Fruit fly (Drosophila melanogaster): ENCODE data around the gene AstA-R1.
A peak's percentile ranks its signal among the peaks of the same experiment; 100 is the strongest.

AstA-R1 gene

DNA sequence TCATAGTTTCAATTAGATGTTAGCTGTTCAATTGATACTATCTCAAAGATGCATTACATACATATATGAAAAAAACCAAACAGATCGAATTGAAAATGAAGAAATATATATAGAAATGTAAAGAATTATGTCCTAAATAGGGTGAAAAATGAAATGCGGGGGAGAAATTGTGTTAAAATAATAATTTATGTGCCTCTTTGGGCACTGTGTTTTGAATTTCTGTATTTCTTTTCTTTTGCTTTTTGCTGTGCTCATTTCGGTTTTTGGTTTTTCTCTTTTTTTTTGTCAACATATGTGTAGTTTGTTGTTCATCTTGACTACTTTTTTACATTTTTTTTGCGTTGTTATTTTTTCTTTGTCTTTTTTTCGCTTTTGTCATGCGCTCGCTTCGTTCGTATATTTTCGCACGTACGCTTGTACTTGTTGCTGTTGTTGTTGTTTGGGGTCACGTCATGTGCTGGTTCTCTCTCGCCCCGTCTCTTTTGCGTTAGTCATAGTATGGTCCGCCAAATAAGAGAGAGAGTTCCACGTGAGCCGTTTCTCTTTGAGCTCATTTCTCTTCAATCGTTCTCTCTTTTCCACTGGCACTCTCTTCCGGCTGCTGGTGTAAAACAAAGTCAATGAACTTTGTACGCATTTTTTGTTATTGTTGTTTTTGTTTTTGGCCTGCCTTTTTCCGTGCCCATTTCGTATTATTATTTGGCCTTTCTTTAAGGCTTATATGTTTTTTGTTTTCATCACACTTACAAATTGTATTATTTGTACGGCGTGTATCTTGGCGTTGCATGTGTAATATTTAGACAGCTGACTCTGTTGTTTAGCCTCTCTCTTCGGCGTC, 121.0 kb downstream of the AstA-R1 start (continued):
- peak; percentile 93 for TF ChIP-seq OdsH (GFP tag; optimal IDR thresholded peaks at IDR 0.05)
- TF ChIP-seq svp (GFP tag), result peak; percentile 88
- peak; percentile 82 for TF ChIP-seq lz (GFP tag; optimal IDR thresholded peaks at IDR 0.05)
- peak; percentile 67 for TF ChIP-seq spab (GFP tag; optimal IDR thresholded peaks at IDR 0.05)
- peak; percentile 85 for TF ChIP-seq CG9139 (GFP tag; optimal IDR thresholded peaks at IDR 0.05)
- peak; percentile 82 for TF ChIP-seq Eip75B (GFP tag; optimal IDR thresholded peaks at IDR 0.05)
- peak; percentile 92 for TF ChIP-seq CG16779 (tag; optimal IDR thresholded peaks at IDR 0.05)
- TF ChIP-seq Sox102F (GFP tag; optimal IDR thresholded peaks at IDR 0.05), result peak; percentile 69
- TF ChIP-seq CG7368 (GFP tag; optimal IDR thresholded peaks at IDR 0.05), result peak; percentile 66
- peak; percentile 58 for TF ChIP-seq fd85E (GFP tag; optimal IDR thresholded peaks at IDR 0.05)
- no peak for TF ChIP-seq CG11902 (GFP tag; optimal IDR thresholded peaks at IDR 0.05)
- peak; percentile 81 for TF ChIP-seq CG3032 (tag; optimal IDR thresholded peaks at IDR 0.05)
- peak; percentile 77 for TF ChIP-seq Gug (GFP tag; IDR thresholded peaks at IDR 0.05)
- TF ChIP-seq CG10669 (GFP tag; optimal IDR thresholded peaks at IDR 0.05), result peak; percentile 66
- no peak for TF ChIP-seq CG8319 (GFP tag; optimal IDR thresholded peaks at IDR 0.05)
- peak; percentile 76 for TF ChIP-seq CG31627 (GFP tag; optimal IDR thresholded peaks at IDR 0.05)
- TF ChIP-seq ss (GFP tag; optimal IDR thresholded peaks at IDR 0.05), result peak; percentile 95 to 96
- TF ChIP-seq CG11762 (GFP tag; optimal IDR thresholded peaks at IDR 0.05; ENCODE audit: insufficient read depth), result peak; percentile 33
- TF ChIP-seq CG3919 (GFP tag; optimal IDR thresholded peaks at IDR 0.05), result peak; percentile 32
- TF ChIP-seq Ets21C (GFP tag; optimal IDR thresholded peaks at IDR 0.05), result peak; percentile 67
- peak; percentile 82 for TF ChIP-seq dac (GFP tag; optimal IDR thresholded peaks at IDR 0.05)
- peak; percentile 78 for TF ChIP-seq Sox15 (GFP tag; optimal IDR thresholded peaks at IDR 0.05)
- peak; percentile 85 for TF ChIP-seq Met (GFP tag; optimal IDR thresholded peaks at IDR 0.05)
- TF ChIP-seq Hr38 (GFP tag; optimal IDR thresholded peaks at IDR 0.05), result no peak
- TF ChIP-seq Hr39 (GFP tag; optimal IDR thresholded peaks at IDR 0.05), result peak; percentile 75
- TF ChIP-seq Blimp-1 (GFP tag; optimal IDR thresholded peaks at IDR 0.05), result no peak
- peak; percentile 88 for TF ChIP-seq acj6 (GFP tag; optimal IDR thresholded peaks at IDR 0.05)
- peak; percentile 94 for TF ChIP-seq CG8119 (GFP tag; IDR thresholded peaks at IDR 0.05)
- TF ChIP-seq cyc (GFP tag; optimal IDR thresholded peaks at IDR 0.05), result peak; percentile 15
- TF ChIP-seq CG32006 (GFP tag; optimal IDR thresholded peaks at IDR 0.05), result peak; percentile 97
- peak; percentile 87 for TF ChIP-seq CG6808 (GFP tag; optimal IDR thresholded peaks at IDR 0.05)
- TF ChIP-seq CG10631 (GFP tag; optimal IDR thresholded peaks at IDR 0.05), result peak; percentile 87
- TF ChIP-seq esn (GFP tag; optimal IDR thresholded peaks at IDR 0.05), result peak; percentile 89

DNA sequence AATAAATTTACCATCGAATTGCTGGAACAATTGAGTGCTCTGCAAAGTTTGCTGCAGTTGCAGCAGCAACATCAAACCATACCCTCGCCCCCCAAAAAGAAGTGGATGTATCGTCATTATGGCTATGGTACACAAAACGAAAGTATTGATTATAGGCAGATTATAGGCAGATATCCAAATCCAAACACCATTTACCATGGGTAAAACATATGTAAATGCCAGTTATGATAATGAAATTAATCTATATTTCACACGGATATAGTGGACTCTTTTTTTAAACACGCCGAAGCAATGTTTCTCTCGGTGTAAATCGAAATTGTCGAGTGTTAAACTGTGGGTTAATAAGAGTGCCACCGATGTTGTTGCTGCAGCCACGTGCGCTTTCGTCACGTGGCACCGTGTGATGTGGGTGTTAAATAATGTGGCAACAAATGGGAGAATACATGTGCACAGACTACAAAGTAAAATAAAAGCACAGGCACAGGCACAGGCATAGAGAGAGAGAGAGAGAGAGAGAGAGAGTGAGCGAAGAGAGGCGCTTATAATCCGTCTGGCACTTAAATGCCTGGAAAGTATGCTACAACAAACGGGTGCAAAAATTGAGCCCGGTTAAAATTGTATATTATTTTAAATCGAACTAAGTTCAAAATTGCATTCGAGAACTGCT, 122.3 kb downstream of the AstA-R1 start:
- no peak for TF ChIP-seq CG11294 (GFP tag; IDR thresholded peaks at IDR 0.05)
- peak; percentile 51 for TF ChIP-seq OdsH (GFP tag; optimal IDR thresholded peaks at IDR 0.05)
- peak; percentile 36 for TF ChIP-seq CG31627 (GFP tag; optimal IDR thresholded peaks at IDR 0.05)
- TF ChIP-seq fd59A (GFP tag; optimal IDR thresholded peaks at IDR 0.05), result no peak
- TF ChIP-seq CG6792 (GFP tag; optimal IDR thresholded peaks at IDR 0.05), result peak; percentile 1
- peak; percentile 60 for TF ChIP-seq svp (GFP tag)
- TF ChIP-seq CG11902 (GFP tag; optimal IDR thresholded peaks at IDR 0.05), result no peak
- TF ChIP-seq spab (GFP tag; optimal IDR thresholded peaks at IDR 0.05), result no peak
- peak; percentile 51 for TF ChIP-seq Hr39 (GFP tag; optimal IDR thresholded peaks at IDR 0.05)
- TF ChIP-seq Ets96B (tag; optimal IDR thresholded peaks at IDR 0.05), result no peak
- peak; percentile 69 for TF ChIP-seq Hr4 (GFP tag; optimal IDR thresholded peaks at IDR 0.05)
- TF ChIP-seq Smox (GFP tag; optimal IDR thresholded peaks at IDR 0.05), result peak; percentile 16
- TF ChIP-seq Blimp-1 (GFP tag; optimal IDR thresholded peaks at IDR 0.05), result no peak
- peak; percentile 54 for TF ChIP-seq esn (GFP tag; optimal IDR thresholded peaks at IDR 0.05)
- TF ChIP-seq CG32006 (GFP tag; optimal IDR thresholded peaks at IDR 0.05), result no peak
- TF ChIP-seq lz (GFP tag; optimal IDR thresholded peaks at IDR 0.05), result peak; percentile 31
- peak; percentile 6 for TF ChIP-seq Eip75B (GFP tag; optimal IDR thresholded peaks at IDR 0.05)
- no peak for TF ChIP-seq Sox15 (GFP tag; optimal IDR thresholded peaks at IDR 0.05)
- no peak for TF ChIP-seq CG8632 (GFP tag; optimal IDR thresholded peaks at IDR 0.05)
- peak; percentile 13 for TF ChIP-seq CG10631 (GFP tag; optimal IDR thresholded peaks at IDR 0.05)
- TF ChIP-seq CG16779 (tag; optimal IDR thresholded peaks at IDR 0.05), result no peak
- TF ChIP-seq vri (GFP tag; optimal IDR thresholded peaks at IDR 0.05), result peak; percentile 2
- TF ChIP-seq CG3032 (tag; optimal IDR thresholded peaks at IDR 0.05), result no peak
- no peak for TF ChIP-seq Lpt (GFP tag; optimal IDR thresholded peaks at IDR 0.05)
- TF ChIP-seq fd85E (GFP tag; optimal IDR thresholded peaks at IDR 0.05), result no peak
- no peak for TF ChIP-seq eg (GFP tag; IDR thresholded peaks at IDR 0.05)
- no peak for TF ChIP-seq net (GFP tag; optimal IDR thresholded peaks at IDR 0.05)
- TF ChIP-seq Ets21C (GFP tag; optimal IDR thresholded peaks at IDR 0.05), result peak; percentile 7
- TF ChIP-seq Met (GFP tag; optimal IDR thresholded peaks at IDR 0.05), result peak; percentile 55
- no peak for TF ChIP-seq CG6854 (GFP tag; optimal IDR thresholded peaks at IDR 0.05)
- TF ChIP-seq CG11762 (GFP tag; optimal IDR thresholded peaks at IDR 0.05; ENCODE audit: insufficient read depth), result no peak

Data from whole organism, prepupa.